Fruit fly (Drosophila melanogaster): Measurements from ENCODE around the gene CG15386.

The CG15386 gene

DNA sequence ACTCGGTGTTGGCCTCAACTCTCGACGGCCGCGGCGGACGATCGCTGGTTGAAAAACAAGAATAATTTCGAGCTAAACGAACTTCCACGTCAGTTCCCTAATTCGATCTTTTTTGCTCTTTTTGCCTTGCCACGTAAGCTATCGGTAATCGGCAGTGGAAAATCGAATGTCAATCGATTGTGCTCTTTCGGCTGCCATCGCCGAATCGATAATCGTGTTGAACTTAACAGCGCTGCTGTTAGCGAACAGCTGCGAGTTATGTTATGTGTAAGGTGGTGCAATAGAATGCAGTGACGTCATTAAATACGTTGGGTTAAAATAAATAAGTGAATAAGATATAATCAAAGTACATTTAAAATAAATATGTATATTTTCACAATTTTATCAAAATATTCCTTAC, 19.7 kb upstream of the CG15386 start, which contains the start of gene Sec24CD (continued):
- TF ChIP-seq ato (GFP tag; IDR thresholded peaks at IDR 0.05; ENCODE audit: partially characterized antibody) (peak; percentile 98), lmd (GFP tag; IDR thresholded peaks at IDR 0.05) (no peak), CG12299 (tag; optimal IDR thresholded peaks at IDR 0.05) (no peak), stwl (tag; optimal IDR thresholded peaks at IDR 0.05) (peak; percentile 92), Myb (GFP tag; optimal IDR thresholded peaks at IDR 0.05) (no peak), Xbp1 (GFP tag; optimal IDR thresholded peaks at IDR 0.05) (peak; percentile 79), Meics (GFP tag; optimal IDR thresholded peaks at IDR 0.05) (no peak), CG1602 (GFP tag; optimal IDR thresholded peaks at IDR 0.05) (no peak), CG17328 (GFP tag; IDR thresholded peaks at IDR 0.05) (no peak), dan (GFP tag; IDR thresholded peaks at IDR 0.05) (no peak), CG1529 (GFP tag; optimal IDR thresholded peaks at IDR 0.05) (no peak), bbx (GFP tag; IDR thresholded peaks at IDR 0.05; ENCODE audit: partially characterized antibody) (peak; percentile 98), Mrtf (GFP tag; IDR thresholded peaks at IDR 0.05) (no peak), Pdp1 (GFP tag; optimal IDR thresholded peaks at IDR 0.05) (no peak), crp (GFP tag; optimal IDR thresholded peaks at IDR 0.05) (peak; percentile 20 to 88), cwo (GFP tag; optimal IDR thresholded peaks at IDR 0.05) (no peak), Hr78 (GFP tag; optimal IDR thresholded peaks at IDR 0.05) (no peak), CkIIα-i1 (GFP tag; IDR thresholded peaks at IDR 0.05) (no peak), CG18262 (tag; optimal IDR thresholded peaks at IDR 0.05) (no peak), fd3F (GFP tag; optimal IDR thresholded peaks at IDR 0.05) (no peak), mld (GFP tag; IDR thresholded peaks at IDR 0.05; ENCODE audit: partially characterized antibody) (peak; percentile 94), CG9437 (GFP tag; optimal IDR thresholded peaks at IDR 0.05) (no peak), ci (GFP tag; IDR thresholded peaks at IDR 0.05) (peak; percentile 60; the same call in 1 of the 3 replicates), GATAe (GFP tag; conservative IDR thresholded peaks at IDR 0.05) (no peak), sc (optimal IDR thresholded peaks at IDR 0.05) (no peak), sc (GFP tag; optimal IDR thresholded peaks at IDR 0.05) (no peak), caup (GFP tag; optimal IDR thresholded peaks at IDR 0.05; ENCODE audit: severe bottlenecking) (no peak), CG11085 (GFP tag; IDR thresholded peaks at IDR 0.05) (no peak), CG12769 (tag; optimal IDR thresholded peaks at IDR 0.05) (no peak), usp (GFP tag; optimal IDR thresholded peaks at IDR 0.05) (no peak), nerfin-1 (tag; optimal IDR thresholded peaks at IDR 0.05) (no peak), CG1647 (GFP tag; optimal IDR thresholded peaks at IDR 0.05) (no peak), zen (tag; optimal IDR thresholded peaks at IDR 0.05) (peak; percentile 24), Atf6 (GFP tag; IDR thresholded peaks at IDR 0.05) (no peak), ham (GFP tag; IDR thresholded peaks at IDR 0.05) (no peak), CG32772 (GFP tag; IDR thresholded peaks at IDR 0.05) (no peak), CG15073 (GFP tag; optimal IDR thresholded peaks at IDR 0.05) (no peak), CG14860 (GFP tag; IDR thresholded peaks at IDR 0.05; ENCODE audit: partially characterized antibody) (peak; percentile 91), lilli (GFP tag; optimal IDR thresholded peaks at IDR 0.05) (peak; percentile 35), nmo (GFP tag; optimal IDR thresholded peaks at IDR 0.05) (peak; percentile 22), fru (optimal IDR thresholded peaks at IDR 0.05) (no peak), klu (GFP tag; IDR thresholded peaks at IDR 0.05) (no peak), kah (GFP tag; optimal IDR thresholded peaks at IDR 0.05) (no peak), MBD-R2 (GFP tag; IDR thresholded peaks at IDR 0.05) (peak; percentile 76), hkb (optimal IDR thresholded peaks at IDR 0.05) (no peak), hkb (GFP tag; IDR thresholded peaks at IDR 0.05) (no peak), pros (GFP tag; optimal IDR thresholded peaks at IDR 0.05) (no peak), CG3163 (GFP tag; optimal IDR thresholded peaks at IDR 0.05) (no peak), CG8944 (GFP tag; optimal IDR thresholded peaks at IDR 0.05) (no peak), Scr (GFP tag; IDR thresholded peaks at IDR 0.05; ENCODE audit: partially characterized antibody) (peak; percentile 83), B-H2 (GFP tag; optimal IDR thresholded peaks at IDR 0.05) (no peak), ewg (GFP tag; optimal IDR thresholded peaks at IDR 0.05) (no peak)

Measured in whole organism, embryonic.